Worm (Caenorhabditis elegans) whole organism, L4 larva: Measurements from ENCODE around the gene Y75B8A.24.

Experiments used
- F10B5.3 ChIP-seq: sonication (generic microtip); optimal IDR thresholded peaks from 2 replicates; lab custom pipeline; 2016; ENCODE audit warnings: mild to moderate bottlenecking, missing genetic modification characterization, missing compliant biosample characterization
- F26F4.8 ChIP-seq: fragments of 200-800 bp; sonication (Bioruptor generic); conservative IDR thresholded peaks from 2 replicates; pipeline ENCODE4 v1.3.6; 2022; ENCODE audit warnings: missing genetic modification characterization, missing compliant biosample characterization
- F37D6.2 ChIP-seq: sonication (generic microtip); optimal IDR thresholded peaks from 2 replicates; lab custom pipeline; 2016; ENCODE audit warnings: mild to moderate bottlenecking, missing genetic modification characterization, missing compliant biosample characterization
- Y75B8A.6 ChIP-seq: fragments of 200-800 bp; sonication (Bioruptor generic); IDR thresholded peaks from 2 replicates; pipeline ENCODE4 v1.3.6; 2022; ENCODE audit warnings: missing genetic modification reagents, missing genetic modification characterization, missing compliant biosample characterization
- aha-1 ChIP-seq: fragments of 150-350 bp; peaks from one replicate; lab custom pipeline; 2014; ENCODE audit warnings: missing biosample characterization, missing genetic modification characterization
- ceh-20 ChIP-seq: fragments of 200-800 bp; sonication (Bioruptor generic); IDR thresholded peaks from 2 replicates; pipeline ENCODE4 v1.3.6; 2022; ENCODE audit warnings: missing genetic modification reagents, missing genetic modification characterization, missing compliant biosample characterization
- ceh-28 ChIP-seq: fragments of 150-350 bp; optimal IDR thresholded peaks from 2 replicates; lab custom pipeline; 2014; ENCODE audit warnings: missing biosample characterization, missing genetic modification reagents, missing genetic modification characterization
- ceh-32 ChIP-seq: sonication (generic microtip); optimal IDR thresholded peaks from 2 replicates; lab custom pipeline; 2016; ENCODE audit warnings: mild to moderate bottlenecking, missing genetic modification characterization, missing compliant biosample characterization; ENCODE audit not compliant: poor library complexity
- ceh-44 ChIP-seq: fragments of 200-800 bp; sonication (Bioruptor generic); IDR thresholded peaks from 2 replicates; pipeline ENCODE4 v1.3.6; 2022; ENCODE audit warnings: missing genetic modification reagents, missing genetic modification characterization, missing compliant biosample characterization
- ceh-62 ChIP-seq: sonication (generic microtip); optimal IDR thresholded peaks from 2 replicates; lab custom pipeline; 2017; ENCODE audit warnings: missing biosample characterization, missing genetic modification characterization
- ceh-82 ChIP-seq: sonication (generic microtip); optimal IDR thresholded peaks from 2 replicates; lab custom pipeline; 2017; ENCODE audit warnings: missing biosample characterization, missing genetic modification characterization
- daf-12 ChIP-seq: fragments of 150-350 bp; optimal IDR thresholded peaks from 2 replicates; lab custom pipeline; 2014; ENCODE audit warnings: missing biosample characterization, missing genetic modification reagents, missing genetic modification characterization
- dmd-6 ChIP-seq: fragments of 200-800 bp; sonication (Bioruptor generic); IDR thresholded peaks from 2 replicates; pipeline ENCODE4 v1.3.6; 2022; ENCODE audit warnings: missing genetic modification reagents, missing genetic modification characterization, missing compliant biosample characterization
- dmd-8 ChIP-seq: fragments of 200-800 bp; sonication (Bioruptor generic); IDR thresholded peaks from 2 replicates; pipeline ENCODE4 v1.3.6; 2022; ENCODE audit warnings: missing genetic modification characterization, missing compliant biosample characterization
- dpl-1 ChIP-seq: fragments of 150-350 bp; optimal IDR thresholded peaks from 2 replicates; lab custom pipeline; 2014; ENCODE audit warnings: missing biosample characterization, missing genetic modification reagents, missing genetic modification characterization
- dve-1 ChIP-seq: sonication (generic microtip); optimal IDR thresholded peaks from 2 replicates; lab custom pipeline; 2017; ENCODE audit warnings: antibody characterized with exemption, mild to moderate bottlenecking, missing genetic modification characterization, missing compliant biosample characterization; ENCODE audit not compliant: insufficient read depth
- gei-8 ChIP-seq: fragments of 200-800 bp; sonication (Bioruptor generic); optimal IDR thresholded peaks from 2 replicates; lab custom pipeline; 2018; ENCODE audit warnings: mild to moderate bottlenecking, missing genetic modification characterization, missing compliant biosample characterization
- hlh-11 ChIP-seq: fragments of 200-800 bp; sonication (Bioruptor generic); optimal IDR thresholded peaks from 2 replicates; lab custom pipeline; 2018; ENCODE audit warnings: mild to moderate bottlenecking, missing genetic modification characterization, missing compliant biosample characterization
- hlh-30 ChIP-seq: sonication (generic microtip); optimal IDR thresholded peaks from 2 replicates; lab custom pipeline; 2017; ENCODE audit warnings: antibody characterized with exemption, mild to moderate bottlenecking, missing genetic modification characterization, missing compliant biosample characterization; ENCODE audit not compliant: insufficient read depth
- lim-7 ChIP-seq: fragments of 200-800 bp; sonication (Bioruptor generic); IDR thresholded peaks from 2 replicates; pipeline ENCODE4 v1.3.6; 2022; ENCODE audit warnings: missing genetic modification characterization, missing compliant biosample characterization
- lin-1 ChIP-seq: fragments of 200-800 bp; sonication (Bioruptor generic); IDR thresholded peaks from 2 replicates; pipeline ENCODE4 v1.3.6; 2022; ENCODE audit warnings: missing genetic modification reagents, missing genetic modification characterization, missing compliant biosample characterization
- lin-13 ChIP-seq: fragments of 150-350 bp; optimal IDR thresholded peaks from 2 replicates; lab custom pipeline; 2014; ENCODE audit warnings: missing biosample characterization, missing genetic modification reagents, missing genetic modification characterization
- lin-39 ChIP-seq: fragments of 150-350 bp; optimal IDR thresholded peaks from 2 replicates; lab custom pipeline; 2014; ENCODE audit warnings: missing biosample characterization, missing genetic modification reagents, missing genetic modification characterization
- madf-5 ChIP-seq, 2 experiments: fragments of 200-800 bp; sonication (Bioruptor generic); IDR thresholded peaks; 2 replicates each; pipeline ENCODE4 v1.3.6; 2022; ENCODE audit warnings: missing compliant biosample characterization in 2 of 2, missing genetic modification characterization in 2 of 2
- madf-9 ChIP-seq: fragments of 200-800 bp; sonication (Bioruptor generic); conservative IDR thresholded peaks from 2 replicates; pipeline ENCODE4 v1.3.6; 2022; ENCODE audit warnings: missing genetic modification reagents, missing genetic modification characterization, missing compliant biosample characterization
- mep-1 ChIP-seq: fragments of 150-350 bp; sonication (generic microtip); optimal IDR thresholded peaks from 3 replicates; lab custom pipeline; 2014; ENCODE audit warnings: missing biosample characterization, missing genetic modification characterization
- nhr-10 ChIP-seq: fragments of 150-350 bp; optimal IDR thresholded peaks from 2 replicates; lab custom pipeline; 2014; ENCODE audit warnings: missing biosample characterization, missing genetic modification characterization
- nhr-41 ChIP-seq: fragments of 200-800 bp; sonication (Bioruptor generic); IDR thresholded peaks from 2 replicates; pipeline ENCODE4 v1.3.6; 2022; ENCODE audit warnings: missing genetic modification reagents, missing genetic modification characterization, missing compliant biosample characterization
- nhr-42 ChIP-seq: fragments of 200-800 bp; sonication (Bioruptor generic); IDR thresholded peaks from 2 replicates; pipeline ENCODE4 v1.3.6; 2022; ENCODE audit warnings: missing genetic modification characterization, missing compliant biosample characterization
- pqm-1 ChIP-seq: sonication (generic microtip); optimal IDR thresholded peaks from 2 replicates; lab custom pipeline; 2017; ENCODE audit warnings: missing biosample characterization, missing genetic modification characterization
- saeg-2 ChIP-seq: fragments of 200-800 bp; sonication (Bioruptor generic); IDR thresholded peaks from 2 replicates; pipeline ENCODE4 v1.3.6; 2022; ENCODE audit warnings: missing genetic modification reagents, missing genetic modification characterization, missing compliant biosample characterization
- set-16 ChIP-seq: fragments of 200-800 bp; sonication (Bioruptor generic); IDR thresholded peaks from 2 replicates; pipeline ENCODE4 v1.3.6; 2022; ENCODE audit warnings: missing genetic modification reagents, missing genetic modification characterization, missing compliant biosample characterization
- snpc-4 ChIP-seq: fragments of 150-350 bp; optimal IDR thresholded peaks from 2 replicates; lab custom pipeline; 2014; ENCODE audit warnings: missing biosample characterization, missing genetic modification characterization
- spr-1 ChIP-seq: sonication (generic microtip); optimal IDR thresholded peaks from 2 replicates; lab custom pipeline; 2016; ENCODE audit warnings: mild to moderate bottlenecking, missing genetic modification characterization, missing compliant biosample characterization
- unc-62 ChIP-seq, 3 experiments: fragments of 150-350 bp in 1 of 3; sonication (generic microtip); optimal IDR thresholded peaks in 2 of 3; peaks in 1 of 3; 1 replicate in 1 of 3; 2 replicates in 2 of 3; lab custom pipeline; 2014 to 2017; ENCODE audit warnings: missing biosample characterization in 3 of 3, missing genetic modification characterization in 3 of 3, missing genetic modification reagents in 3 of 3, missing genotype in 1 of 3
- zfp-2 ChIP-seq: sonication (generic microtip); optimal IDR thresholded peaks from 2 replicates; lab custom pipeline; 2016; ENCODE audit warnings: mild to moderate bottlenecking, missing genetic modification characterization, missing compliant biosample characterization
- zip-11 ChIP-seq: fragments of 200-800 bp; sonication (Bioruptor generic); IDR thresholded peaks from 2 replicates; pipeline ENCODE4 v1.3.6; 2022; ENCODE audit warnings: missing genetic modification characterization, missing compliant biosample characterization
- ztf-11 ChIP-seq: fragments of 150-350 bp; optimal IDR thresholded peaks from 2 replicates; lab custom pipeline; 2014; ENCODE audit warnings: missing biosample characterization, missing genetic modification characterization

Y75B8A.24 gene

ce11 chrIII:12270391-12270790 lies 3.2 kb downstream of the Y75B8A.24 start:
- TF ChIP-seq gei-8 (GFP tag; lab: Kevin White, UChicago), result no peak
- TF ChIP-seq ceh-44 (GFP tag; lab: Robert Waterston, UW), result no peak
- no peak for TF ChIP-seq lin-39 (tag; lab: Kevin White, UChicago)
- no peak for TF ChIP-seq saeg-2 (GFP tag; lab: Robert Waterston, UW)
- TF ChIP-seq madf-9, result no peak
- TF ChIP-seq ceh-20 (GFP tag; lab: Robert Waterston, UW), result no peak
- no peak for TF ChIP-seq F10B5.3 (tag; lab: Kevin White, UChicago)
- TF ChIP-seq ceh-62 (tag; lab: Kevin White, UChicago), result no peak
- no peak for TF ChIP-seq aha-1
- no peak for TF ChIP-seq nhr-10 (tag; lab: Kevin White, UChicago)
- no peak for TF ChIP-seq pqm-1 (tag; lab: Kevin White, UChicago)
- TF ChIP-seq lin-13, result no peak
- TF ChIP-seq ceh-82 (tag; lab: Kevin White, UChicago), result no peak

ce11 chrIII:12269807-12270206 lies 3.7 kb downstream of the Y75B8A.24 start:
- TF ChIP-seq ceh-28 (no peak), nhr-41 (no peak), lin-1 (GFP tag; lab: Robert Waterston, UW) (no peak), lim-7 (GFP tag; lab: Robert Waterston, UW) (no peak), hlh-11 (tag; lab: Kevin White, UChicago) (no peak), hlh-30 (no peak), madf-5 (GFP tag; IDR thresholded peaks at IDR 0.05; lab: Robert Waterston, UW) (no peak), F26F4.8 (GFP tag; lab: Robert Waterston, UW) (no peak), daf-12 (tag; lab: Kevin White, UChicago) (no peak)

DNA sequence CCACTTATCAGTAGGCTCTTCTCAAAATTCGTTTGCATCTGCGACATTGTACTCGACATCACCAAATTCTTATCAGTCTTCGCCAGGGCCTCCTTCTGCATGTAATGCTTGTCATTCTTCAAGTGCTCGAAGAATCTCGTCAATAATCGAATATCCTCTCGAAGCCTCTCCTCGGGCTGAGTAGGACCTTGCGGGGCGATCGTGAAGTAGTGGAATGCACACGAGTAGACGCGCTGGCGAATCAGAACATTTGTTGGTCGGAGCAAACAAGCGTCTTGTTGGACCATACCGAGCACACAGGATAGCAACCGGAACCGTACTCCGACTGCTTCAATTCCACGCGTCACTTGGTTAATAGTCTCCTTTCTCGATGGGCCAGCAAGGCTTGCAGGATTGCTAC lies 13.1 kb downstream of the Y75B8A.24 start:
- TF ChIP-seq dve-1 (tag; lab: Kevin White, UChicago), result no peak
- TF ChIP-seq mep-1 (tag; lab: Kevin White, UChicago), result no peak
- no peak for TF ChIP-seq dmd-6 (GFP tag; lab: Robert Waterston, UW)
- TF ChIP-seq zfp-2, result no peak
- TF ChIP-seq F37D6.2, result no peak
- TF ChIP-seq snpc-4 (tag; lab: Kevin White, UChicago), result no peak
- peak; percentile 1 for TF ChIP-seq aha-1
- no peak for TF ChIP-seq dpl-1 (GFP tag; lab: Kevin White, UChicago)
- TF ChIP-seq ceh-28, result no peak
- TF ChIP-seq spr-1 (tag; lab: Kevin White, UChicago), result no peak
- peak in 1 of 2 experiments; percentile 93 for TF ChIP-seq unc-62 (GFP tag; optimal IDR thresholded peaks at IDR 0.05 in 1 of 2; lab: Kevin White, UChicago)
- no peak for TF ChIP-seq unc-62 (tag; optimal IDR thresholded peaks at IDR 0.05; lab: Kevin White, UChicago)
- no peak for TF ChIP-seq nhr-42

DNA sequence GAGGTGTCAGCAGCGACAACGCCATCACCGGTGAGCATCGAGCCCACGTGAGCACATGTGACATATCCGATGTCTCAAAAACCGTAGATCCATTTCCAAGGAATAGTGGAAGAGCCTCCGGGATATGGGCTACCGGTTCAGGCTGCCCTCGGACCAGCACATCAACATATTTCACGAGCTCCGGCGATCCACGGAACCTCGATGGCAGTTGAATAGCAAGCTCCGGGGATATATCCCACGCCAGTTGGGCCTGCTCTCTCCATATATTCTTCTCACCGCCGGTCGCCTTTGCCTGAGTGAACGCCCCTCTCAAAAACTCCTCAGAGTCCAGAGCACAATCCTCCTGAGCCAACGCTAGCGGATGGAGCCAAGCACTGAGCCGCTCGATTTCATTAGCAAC lies 13.8 kb downstream of the Y75B8A.24 start:
- peak; percentile 56 for TF ChIP-seq set-16 (GFP tag; lab: Robert Waterston, UW)
- TF ChIP-seq mep-1 (tag; lab: Kevin White, UChicago), result no peak
- TF ChIP-seq ceh-32 (tag; lab: Kevin White, UChicago), result no peak
- 0 out of 2 replicates have a peak, but pooled peaks have one; percentile 5 for TF ChIP-seq F26F4.8 (GFP tag; lab: Robert Waterston, UW)
- TF ChIP-seq, all 104 proteins: peak for 2

- no peak for TF ChIP-seq nhr-41
- no peak for TF ChIP-seq ztf-11 (tag; lab: Kevin White, UChicago)
- TF ChIP-seq dmd-8 (GFP tag; lab: Robert Waterston, UW), result no peak
- TF ChIP-seq Y75B8A.6 (GFP tag; lab: Robert Waterston, UW), result no peak
- TF ChIP-seq gei-8 (GFP tag; lab: Kevin White, UChicago), result no peak
- TF ChIP-seq aha-1, result peak; percentile 91
- no peak for TF ChIP-seq zip-11 (GFP tag; lab: Robert Waterston, UW)
- TF ChIP-seq ceh-28, result no peak
These were observed 20.2 kb downstream of the Y75B8A.24 start for ce11 chrIII:12253342-12253741.
